Worm (Caenorhabditis elegans): ENCODE results near the gene R01H2.4.

DNA sequence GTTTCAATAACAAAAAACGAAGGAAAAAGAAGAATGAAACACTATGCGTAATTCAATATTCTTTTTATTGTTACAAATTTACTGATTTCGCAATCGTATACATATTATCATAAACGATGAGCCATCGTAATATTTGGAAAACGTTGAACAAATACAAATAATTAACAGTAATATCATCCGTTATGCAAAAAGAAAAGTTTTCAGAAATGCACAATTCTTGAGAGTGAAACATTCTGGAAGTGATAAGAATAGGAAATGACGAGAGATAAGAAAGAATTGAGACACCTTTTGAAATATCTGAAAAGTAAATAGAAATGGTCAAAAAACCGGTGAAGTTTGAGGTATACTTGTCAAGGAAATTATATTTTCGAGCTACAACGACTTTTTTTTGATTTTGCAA, 17.4 kb upstream of the R01H2.4 start:
- TF ChIP-seq flt-1 (GFP tag; IDR thresholded peaks at IDR 0.05), result no peak
- TF ChIP-seq T22C8.4 (GFP tag; IDR thresholded peaks at IDR 0.05), result no peak
- TF ChIP-seq ztf-23 (GFP tag; IDR thresholded peaks at IDR 0.05), result no peak
- no peak for TF ChIP-seq tab-1 (GFP tag; IDR thresholded peaks at IDR 0.05)
- no peak for TF ChIP-seq cog-1 (tag; optimal IDR thresholded peaks at IDR 0.05)
- no peak for TF ChIP-seq ztf-29 (GFP tag; IDR thresholded peaks at IDR 0.05)
- TF ChIP-seq klf-2 (GFP tag; conservative IDR thresholded peaks at IDR 0.05), result no peak
- no peak for TF ChIP-seq ref-1 (GFP tag; conservative IDR thresholded peaks at IDR 0.05)
- no peak for TF ChIP-seq med-1 (GFP tag; optimal IDR thresholded peaks at IDR 0.05; ENCODE audit: insufficient read depth)

All from whole organism, midembryonic.